Worm (Caenorhabditis elegans): ENCODE measurements around the gene tsp-2.

Gene tsp-2

ce11 chrIII:8209775-8210174 is 28.0 kb downstream of the tsp-2 start, which contains the start of gene C30A5.10:
Gene C30A5.10, minus strand, starts transcription at chrIII:8209875.
- TF ChIP-seq ama-1 (optimal IDR thresholded peaks at IDR 0.05) (no peak), C34F6.9 (tag; optimal IDR thresholded peaks at IDR 0.05) (no peak), ztf-11 (tag; optimal IDR thresholded peaks at IDR 0.05) (no peak), Y55F3AM.14 (GFP tag; optimal IDR thresholded peaks at IDR 0.05) (no peak), nhr-21 (tag; optimal IDR thresholded peaks at IDR 0.05) (no peak), nhr-23 (tag; optimal IDR thresholded peaks at IDR 0.05) (no peak), dmd-4 (tag; optimal IDR thresholded peaks at IDR 0.05) (no peak), R02D3.7 (tag; optimal IDR thresholded peaks at IDR 0.05) (no peak), fos-1 (tag; optimal IDR thresholded peaks at IDR 0.05) (no peak), crh-2 (tag; optimal IDR thresholded peaks at IDR 0.05) (no peak), alr-1 (tag; optimal IDR thresholded peaks at IDR 0.05) (no peak), snpc-4 (tag; optimal IDR thresholded peaks at IDR 0.05) (no peak), ceh-82 (tag; optimal IDR thresholded peaks at IDR 0.05) (no peak), nhr-237 (tag; optimal IDR thresholded peaks at IDR 0.05) (no peak)

- TF ChIP-seq unc-55 (GFP tag; optimal IDR thresholded peaks at IDR 0.05) (no peak), ztf-1 (GFP tag; conservative IDR thresholded peaks at IDR 0.05) (no peak), ama-1 (optimal IDR thresholded peaks at IDR 0.05) (no peak), snpc-4 (tag; optimal IDR thresholded peaks at IDR 0.05) (no peak), aly-2 (tag; optimal IDR thresholded peaks at IDR 0.05) (no peak), nhr-11 (tag; optimal IDR thresholded peaks at IDR 0.05) (no peak), egl-27 (tag; optimal IDR thresholded peaks at IDR 0.05) (no peak), F13H6.1 (tag; optimal IDR thresholded peaks at IDR 0.05) (no peak), sem-4 (tag; optimal IDR thresholded peaks at IDR 0.05) (no peak)
Measured at ce11 chrIII:8202754-8203153, 35.0 kb downstream of the tsp-2 start, which contains the start of gene snb-5. Gene snb-5, plus strand, starts transcription at chrIII:8203054.

ce11 chrIII:8201760-8202159 is 36.0 kb downstream of the tsp-2 start:
- no peak for TF ChIP-seq gmeb-1 (tag; optimal IDR thresholded peaks at IDR 0.05)
- no peak for TF ChIP-seq fos-1 (tag; optimal IDR thresholded peaks at IDR 0.05)
- no peak for TF ChIP-seq unc-62 (GFP tag; optimal IDR thresholded peaks at IDR 0.05)
- TF ChIP-seq nhr-12 (tag; optimal IDR thresholded peaks at IDR 0.05), result no peak
- TF ChIP-seq sem-4 (tag; optimal IDR thresholded peaks at IDR 0.05), result peak; percentile 41
- no peak for TF ChIP-seq blmp-1 (tag; optimal IDR thresholded peaks at IDR 0.05; ENCODE audit: insufficient read depth)
- TF ChIP-seq F13H6.1 (tag; optimal IDR thresholded peaks at IDR 0.05), result peak; percentile 77
- TF ChIP-seq nhr-129 (tag; optimal IDR thresholded peaks at IDR 0.05), result peak; percentile 46
- TF ChIP-seq lsy-2 (tag; optimal IDR thresholded peaks at IDR 0.05), result peak in 1 of 2 experiments; percentile 68
- peak; percentile 23 for TF ChIP-seq lin-13 (GFP tag; optimal IDR thresholded peaks at IDR 0.05)
- peak; percentile 74 for TF ChIP-seq C34F6.9 (tag; optimal IDR thresholded peaks at IDR 0.05)
- TF ChIP-seq zag-1 (tag; optimal IDR thresholded peaks at IDR 0.05), result peak; percentile 56
- peak; percentile 30 for TF ChIP-seq lin-11 (tag; optimal IDR thresholded peaks at IDR 0.05)
- peak; percentile 49 for TF ChIP-seq crh-2 (tag; optimal IDR thresholded peaks at IDR 0.05)
- TF ChIP-seq sma-9 (GFP tag; optimal IDR thresholded peaks at IDR 0.05), result peak; percentile 41
- no peak for TF ChIP-seq sma-9 (tag; optimal IDR thresholded peaks at IDR 0.05)
- TF ChIP-seq Y55F3AM.14 (GFP tag; optimal IDR thresholded peaks at IDR 0.05), result peak; percentile 43
- peak; percentile 33 for TF ChIP-seq mab-5 (tag; optimal IDR thresholded peaks at IDR 0.05)
- peak; percentile 83 for TF ChIP-seq unc-55 (GFP tag; optimal IDR thresholded peaks at IDR 0.05)

ce11 chrIII:8201117-8201516 is 36.6 kb downstream of the tsp-2 start, which contains the start of gene unc-36:
Gene unc-36, minus strand, starts transcription at chrIII:8201217.
- TF ChIP-seq zag-1 (tag; optimal IDR thresholded peaks at IDR 0.05) (no peak), fos-1 (tag; optimal IDR thresholded peaks at IDR 0.05) (no peak), lsy-2 (tag; optimal IDR thresholded peaks at IDR 0.05) (no peak), aly-2 (tag; optimal IDR thresholded peaks at IDR 0.05) (no peak)

- TF ChIP-seq Y55F3AM.14 (GFP tag; optimal IDR thresholded peaks at IDR 0.05) (no peak), lin-13 (GFP tag; optimal IDR thresholded peaks at IDR 0.05) (no peak), ztf-4 (tag; optimal IDR thresholded peaks at IDR 0.05) (no peak), mab-5 (tag; optimal IDR thresholded peaks at IDR 0.05) (no peak), sem-4 (tag; optimal IDR thresholded peaks at IDR 0.05) (no peak), snpc-4 (tag; optimal IDR thresholded peaks at IDR 0.05) (no peak), ZK546.5 (tag; optimal IDR thresholded peaks at IDR 0.05) (no peak), lsy-2 (tag; optimal IDR thresholded peaks at IDR 0.05) (no peak), dmd-4 (tag; optimal IDR thresholded peaks at IDR 0.05) (no peak)
Measured at ce11 chrIII:8199060-8199459, 38.7 kb downstream of the tsp-2 start.
